Worm (Caenorhabditis elegans): ENCODE data around the gene C17C3.15.

Gene C17C3.15

DNA sequence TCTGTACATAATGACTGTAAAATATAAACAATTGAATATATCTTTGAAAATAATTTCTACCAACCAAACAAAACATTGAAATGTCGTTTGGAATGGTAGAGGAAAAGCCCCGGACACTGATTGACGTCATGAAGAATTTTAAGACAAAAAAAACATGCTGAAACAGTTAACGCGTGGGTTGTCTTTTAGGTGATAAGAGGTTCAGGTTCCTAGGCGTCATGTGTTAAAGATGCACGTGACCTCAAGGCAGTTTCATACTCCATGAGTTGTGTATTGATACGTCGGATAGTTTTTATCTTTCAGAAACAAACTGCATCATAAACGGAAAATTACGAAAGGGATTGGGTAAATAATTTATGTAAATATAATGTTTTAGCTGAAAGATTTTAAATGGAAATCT, 13.3 kb upstream of the C17C3.15 start:
- no peak for TF ChIP-seq egl-27 (tag; optimal IDR thresholded peaks at IDR 0.05)
- TF ChIP-seq F16B12.6 (tag; optimal IDR thresholded peaks at IDR 0.05), result no peak
- peak in 1 of 2 experiments; percentile 57 for TF ChIP-seq lin-35 (GFP tag; optimal IDR thresholded peaks at IDR 0.05)
- TF ChIP-seq xbp-1 (tag; optimal IDR thresholded peaks at IDR 0.05), result no peak
- TF ChIP-seq C04F5.9 (tag; optimal IDR thresholded peaks at IDR 0.05), result no peak
- TF ChIP-seq unc-30 (tag; optimal IDR thresholded peaks at IDR 0.05), result no peak
- TF ChIP-seq nhr-71 (tag; optimal IDR thresholded peaks at IDR 0.05), result peak; percentile 59
- TF ChIP-seq lin-15B (tag; optimal IDR thresholded peaks at IDR 0.05), result no peak
- TF ChIP-seq nhr-20 (tag; optimal IDR thresholded peaks at IDR 0.05), result peak; percentile 21
- TF ChIP-seq ceh-82 (tag; optimal IDR thresholded peaks at IDR 0.05), result no peak
- TF ChIP-seq elt-2 (tag; optimal IDR thresholded peaks at IDR 0.05), result peak; percentile 99
- peak in 1 of 2 experiments; percentile 22 for TF ChIP-seq mdl-1 (tag; optimal IDR thresholded peaks at IDR 0.05)

DNA sequence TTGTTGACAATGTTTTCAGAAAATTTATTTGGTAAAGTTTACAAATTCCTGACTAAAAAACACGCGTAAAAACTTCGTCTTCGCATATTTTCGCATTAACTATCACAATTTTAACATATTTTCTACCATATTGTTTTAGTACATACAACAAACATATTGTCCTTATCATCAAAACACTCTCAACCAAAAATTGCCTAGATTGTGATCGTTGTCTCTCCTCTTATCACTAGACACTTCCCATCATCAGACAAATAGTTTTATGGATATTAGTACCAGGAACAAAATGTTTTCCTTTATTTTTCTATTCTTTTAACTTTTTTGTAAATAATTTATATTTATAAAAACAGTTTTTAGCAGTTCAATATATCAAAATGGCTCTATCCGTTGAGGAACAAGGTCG, 9.1 kb upstream of the C17C3.15 start, which contains the start of gene C17C3.3:
Gene C17C3.3 (plus strand): TSS at position 346 of the 400 bp plus-strand sequence.
- TF ChIP-seq efl-3 (GFP tag; optimal IDR thresholded peaks at IDR 0.05) (no peak), C34B4.2 (tag; optimal IDR thresholded peaks at IDR 0.05) (no peak), elt-2 (tag; optimal IDR thresholded peaks at IDR 0.05) (peak; percentile 92), ceh-88 (GFP tag; IDR thresholded peaks at IDR 0.05) (no peak)

DNA sequence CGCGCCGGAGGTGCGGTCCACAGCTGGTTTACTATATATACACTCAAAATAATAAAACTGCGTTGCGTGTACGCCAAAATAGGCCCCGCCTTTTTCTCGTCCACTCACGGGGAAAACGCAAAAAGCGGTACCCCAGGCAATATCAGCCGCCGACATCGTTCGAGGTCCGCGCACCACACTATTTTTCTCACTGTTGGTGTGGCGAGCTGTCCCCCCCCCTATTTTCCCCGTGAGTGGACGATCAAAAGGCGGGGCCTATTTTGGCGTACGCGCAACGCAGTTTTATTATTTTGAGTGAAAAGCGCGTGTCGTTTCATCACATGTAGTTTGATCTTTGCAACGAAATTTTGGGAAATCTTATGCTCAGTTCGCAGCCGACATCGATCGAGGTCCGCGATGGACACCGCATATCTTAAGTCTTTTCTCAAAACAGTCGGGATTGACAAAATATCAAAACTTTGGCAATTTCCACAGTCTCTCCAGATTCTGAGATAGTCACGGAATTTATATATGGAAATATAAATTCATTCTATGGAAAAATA, 5.3 kb upstream of the C17C3.15 start:
- no peak for TF ChIP-seq ets-5 (GFP tag; IDR thresholded peaks at IDR 0.05)
- no peak for TF ChIP-seq fkh-10 (GFP tag; optimal IDR thresholded peaks at IDR 0.05)
- no peak for TF ChIP-seq pag-3 (tag; optimal IDR thresholded peaks at IDR 0.05; ENCODE audit: borderline replicate concordance, insufficient read depth)
- TF ChIP-seq fkh-8 (tag; optimal IDR thresholded peaks at IDR 0.05), result no peak
- no peak for TF ChIP-seq ztf-11 (tag; optimal IDR thresholded peaks at IDR 0.05)
- TF ChIP-seq nhr-84 (tag; optimal IDR thresholded peaks at IDR 0.05), result no peak
- no peak for TF ChIP-seq snpc-4 (tag; optimal IDR thresholded peaks at IDR 0.05)
- TF ChIP-seq vab-15 (tag; optimal IDR thresholded peaks at IDR 0.05), result no peak
- TF ChIP-seq mab-9 (GFP tag; IDR thresholded peaks at IDR 0.05), result no peak
- TF ChIP-seq mep-1 (tag; optimal IDR thresholded peaks at IDR 0.05), result no peak
- TF ChIP-seq unc-130 (tag; optimal IDR thresholded peaks at IDR 0.05), result no peak
- TF ChIP-seq pax-3 (tag; optimal IDR thresholded peaks at IDR 0.05), result no peak

- TF ChIP-seq ztf-4 (tag; optimal IDR thresholded peaks at IDR 0.05) (peak; percentile 58), nhr-19 (GFP tag; conservative IDR thresholded peaks at IDR 0.05) (peak; percentile 43), nhr-71 (tag; optimal IDR thresholded peaks at IDR 0.05) (peak; percentile 88), hlh-4 (tag; optimal IDR thresholded peaks at IDR 0.05) (no peak), lir-3 (tag; optimal IDR thresholded peaks at IDR 0.05; ENCODE audit: poor library complexity) (no peak), lin-13 (GFP tag; optimal IDR thresholded peaks at IDR 0.05) (peak; percentile 30), grh-1 (GFP tag; IDR thresholded peaks at IDR 0.05) (peak; percentile 34; the same call in 1 of the 2 replicates), nhr-77 (tag; optimal IDR thresholded peaks at IDR 0.05) (no peak), nhr-76 (tag; optimal IDR thresholded peaks at IDR 0.05) (no peak), ztf-11 (tag; optimal IDR thresholded peaks at IDR 0.05) (no peak), nhr-90 (tag; optimal IDR thresholded peaks at IDR 0.05; ENCODE audit: poor library complexity) (peak; percentile 63), irx-1 (tag; optimal IDR thresholded peaks at IDR 0.05) (no peak), elt-3 (tag; optimal IDR thresholded peaks at IDR 0.05) (peak in 2 of 6 experiments; percentile 25 to 78), blmp-1 (tag; optimal IDR thresholded peaks at IDR 0.05) (peak; percentile 13), zip-4 (GFP tag; optimal IDR thresholded peaks at IDR 0.05) (no peak), alr-1 (tag; optimal IDR thresholded peaks at IDR 0.05; ENCODE audit: borderline replicate concordance) (no peak), mdl-1 (tag; optimal IDR thresholded peaks at IDR 0.05) (no peak), sptf-1 (tag; optimal IDR thresholded peaks at IDR 0.05) (no peak), swsn-7 (tag; optimal IDR thresholded peaks at IDR 0.05) (peak; percentile 10), hpl-2 (GFP tag; optimal IDR thresholded peaks at IDR 0.05) (no peak), nhr-85 (tag) (peak; percentile 93), tbx-2 (tag; optimal IDR thresholded peaks at IDR 0.05) (peak; percentile 53)
Measured at ce11 chrII:5572082-5572746, 1.8 kb downstream of the C17C3.15 start.
